Worm (Caenorhabditis elegans): ENCODE measurements around the gene C25H3.15.

DNA sequence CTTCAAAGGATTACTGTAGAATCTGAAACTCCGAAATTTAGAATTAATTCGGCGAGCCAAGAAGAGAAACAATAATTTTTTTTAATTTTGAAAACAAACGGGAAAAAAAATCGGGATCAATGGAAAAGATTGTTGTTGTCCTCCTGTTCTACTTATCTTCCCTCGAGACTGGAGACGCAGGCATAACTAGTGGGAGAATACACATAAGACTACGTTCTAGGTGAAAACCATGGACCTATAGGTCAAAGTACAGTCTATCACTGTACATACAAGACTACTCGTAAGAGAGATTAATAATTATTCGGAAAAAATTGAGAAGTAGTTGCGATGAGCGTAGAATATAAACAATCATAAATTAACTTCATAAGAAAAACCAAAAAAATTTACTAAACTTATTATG lies 45.8 kb upstream of the C25H3.15 start, which contains the start of gene dhs-6:
- TF ChIP-seq lsy-2 (tag; optimal IDR thresholded peaks at IDR 0.05): no peak
- TF ChIP-seq mab-5 (tag; optimal IDR thresholded peaks at IDR 0.05): no peak
- no peak for TF ChIP-seq ces-1 (GFP tag; optimal IDR thresholded peaks at IDR 0.05)
- no peak for TF ChIP-seq sptf-1 (tag; optimal IDR thresholded peaks at IDR 0.05)
